Fruit fly (Drosophila melanogaster) whole organism, embryonic: ENCODE results near the gene CG6136.

Experiments used
- B-H2 ChIP-seq: fragments of 200-800 bp; sonication (Bioruptor generic); optimal IDR thresholded peaks from 2 replicates; lab custom pipeline; 2018; ENCODE audit warnings: missing biosample characterization, mild to moderate bottlenecking, missing genetic modification characterization
- Bgb ChIP-seq: fragments of 200-800 bp; sonication (Bioruptor generic); IDR thresholded peaks from 2 replicates; pipeline ENCODE4 v1.3.6; 2022; ENCODE audit warnings: missing biosample characterization, missing genetic modification characterization; ENCODE audit not compliant: partially characterized antibody
- CG10267 ChIP-seq: fragments of 200-800 bp; sonication (Bioruptor generic); optimal IDR thresholded peaks from 2 replicates; lab custom pipeline; 2018; ENCODE audit warnings: missing biosample characterization, mild to moderate bottlenecking, missing genetic modification characterization, moderate library complexity
- CG11085 ChIP-seq: fragments of 200-800 bp; sonication (Bioruptor generic); IDR thresholded peaks from 2 replicates; pipeline ENCODE4 v1.3.6; 2022; ENCODE audit warnings: missing biosample characterization, missing genetic modification characterization
- CG12071 ChIP-seq: fragments of 200-800 bp; sonication (Bioruptor generic); optimal IDR thresholded peaks from 3 replicates; lab custom pipeline; 2018; ENCODE audit warnings: missing biosample characterization, mild to moderate bottlenecking, missing genetic modification characterization
- CG12219 ChIP-seq: fragments of 200-800 bp; sonication (Bioruptor generic); optimal IDR thresholded peaks from 3 replicates; lab custom pipeline; 2018; ENCODE audit warnings: missing biosample characterization, mild to moderate bottlenecking, missing genetic modification characterization
- CG12299 ChIP-seq: fragments of 200-800 bp; sonication (Bioruptor generic); optimal IDR thresholded peaks from 2 replicates; lab custom pipeline; 2018; ENCODE audit warnings: missing biosample characterization, mild to moderate bottlenecking, missing genetic modification characterization
- CG13287 ChIP-seq: fragments of 200-800 bp; sonication (Bioruptor generic); IDR thresholded peaks from 2 replicates; pipeline ENCODE4 v1.3.6; 2022; ENCODE audit warnings: missing biosample characterization, missing genetic modification characterization; ENCODE audit not compliant: partially characterized antibody
- CG13296 ChIP-seq: fragments of 200-800 bp; sonication (Bioruptor generic); optimal IDR thresholded peaks from 3 replicates; lab custom pipeline; 2018; ENCODE audit warnings: missing biosample characterization, mild to moderate bottlenecking, missing genetic modification characterization
- CG13624 ChIP-seq: fragments of 200-800 bp; sonication (Bioruptor generic); optimal IDR thresholded peaks from 2 replicates; lab custom pipeline; 2016; ENCODE audit warnings: missing biosample characterization, missing genetic modification characterization
- CG14710 ChIP-seq: fragments of 200-800 bp; sonication (Bioruptor generic); optimal IDR thresholded peaks from 3 replicates; lab custom pipeline; 2019; ENCODE audit warnings: missing biosample characterization, mild to moderate bottlenecking, missing genetic modification characterization, moderate library complexity
- CG17328 ChIP-seq: fragments of 200-800 bp; sonication (Bioruptor generic); IDR thresholded peaks from 2 replicates; pipeline ENCODE4 v1.3.6; 2022; ENCODE audit warnings: missing biosample characterization, missing genetic modification characterization
- CG18262 ChIP-seq: fragments of 200-800 bp; optimal IDR thresholded peaks from 3 replicates; lab custom pipeline; 2019; ENCODE audit warnings: missing biosample characterization, mild to moderate bottlenecking, missing genetic modification characterization, moderate library complexity
- CG2129 ChIP-seq: fragments of 200-800 bp; sonication (Bioruptor generic); IDR thresholded peaks from 2 replicates; pipeline ENCODE4 v1.3.6; 2022; ENCODE audit warnings: missing biosample characterization, missing genetic modification characterization; ENCODE audit not compliant: partially characterized antibody
- CG2712 ChIP-seq: fragments of 200-800 bp; optimal IDR thresholded peaks from 3 replicates; lab custom pipeline; 2019; ENCODE audit warnings: missing biosample characterization, mild to moderate bottlenecking, missing genetic modification characterization, moderate library complexity
- CG32532 ChIP-seq: fragments of 200-800 bp; sonication (Bioruptor generic); IDR thresholded peaks from 2 replicates; pipeline ENCODE4 v1.3.6; 2022; ENCODE audit warnings: missing biosample characterization, missing genetic modification characterization
- CG3281 ChIP-seq: fragments of 200-800 bp; sonication (Bioruptor generic); optimal IDR thresholded peaks from 3 replicates; lab custom pipeline; 2017; ENCODE audit warnings: missing biosample characterization, mild to moderate bottlenecking, missing genetic modification characterization
- CG4424 ChIP-seq: fragments of 200-800 bp; sonication (Bioruptor generic); optimal IDR thresholded peaks from 3 replicates; lab custom pipeline; 2016; ENCODE audit warnings: missing biosample characterization, missing genetic modification characterization
- CG4854 ChIP-seq: fragments of 200-800 bp; sonication (Bioruptor generic); optimal IDR thresholded peaks from 2 replicates; lab custom pipeline; 2016; ENCODE audit warnings: missing biosample characterization, missing genetic modification characterization, inconsistent platforms
- CG6765 ChIP-seq: fragments of 200-800 bp; sonication (Bioruptor generic); optimal IDR thresholded peaks from 3 replicates; lab custom pipeline; 2017; ENCODE audit warnings: missing biosample characterization, mild to moderate bottlenecking, missing genetic modification characterization
- CHES-1-like ChIP-seq: fragments of 200-800 bp; sonication (Bioruptor generic); optimal IDR thresholded peaks from 2 replicates; lab custom pipeline; 2016; ENCODE audit warnings: missing biosample characterization, missing genetic modification characterization
- Dbx ChIP-seq: fragments of 200-800 bp; sonication (Bioruptor generic); IDR thresholded peaks from 3 replicates; pipeline ENCODE4 v1.3.6; 2022; ENCODE audit warnings: missing biosample characterization, missing genetic modification characterization
- Dll ChIP-seq: fragments of 200-800 bp; sonication (Bioruptor generic); IDR thresholded peaks from 4 replicates; pipeline ENCODE4 v1.3.6; 2022; ENCODE audit warnings: missing biosample characterization, missing genetic modification characterization; ENCODE audit not compliant: partially characterized antibody
- Drgx ChIP-seq: fragments of 200-800 bp; sonication (Bioruptor generic); IDR thresholded peaks from 2 replicates; pipeline ENCODE4 v1.3.6; 2022; ENCODE audit warnings: missing biosample characterization, missing genetic modification characterization
- Ets65A ChIP-seq: fragments of 200-800 bp; sonication (Bioruptor generic); peaks from one replicate; lab custom pipeline; 2016; ENCODE audit warnings: missing biosample characterization, missing genetic modification characterization
- Fer3 ChIP-seq: fragments of 200-800 bp; sonication (Bioruptor generic); optimal IDR thresholded peaks from 2 replicates; lab custom pipeline; 2018; ENCODE audit warnings: missing biosample characterization, mild to moderate bottlenecking, missing genetic modification characterization, moderate library complexity
- Jarid2 ChIP-seq: fragments of 200-800 bp; sonication (Bioruptor generic); optimal IDR thresholded peaks from 3 replicates; lab custom pipeline; 2017; ENCODE audit warnings: mild to moderate bottlenecking, missing biosample characterization, missing genetic modification reagents, missing genetic modification characterization
- Lpt ChIP-seq: fragments of >200 bp; optimal IDR thresholded peaks from 2 replicates; lab custom pipeline; 2018; ENCODE audit warnings: missing biosample characterization, missing genetic modification characterization
- MTF-1 ChIP-seq: fragments of 200-800 bp; sonication (Bioruptor generic); optimal IDR thresholded peaks from 2 replicates; lab custom pipeline; 2018; ENCODE audit warnings: missing biosample characterization, mild to moderate bottlenecking, missing genetic modification characterization, borderline replicate concordance
- Rfx ChIP-seq: fragments of 200-800 bp; sonication (Bioruptor generic); IDR thresholded peaks from 2 replicates; pipeline ENCODE4 v1.3.6; 2022; ENCODE audit warnings: missing biosample characterization, missing genetic modification characterization
- Sry-β ChIP-seq: fragments of 200-800 bp; sonication (Bioruptor generic); optimal IDR thresholded peaks from 2 replicates; lab custom pipeline; 2018; ENCODE audit warnings: missing biosample characterization, mild to moderate bottlenecking, missing genetic modification characterization, moderate library complexity
- Taf1 ChIP-seq: fragments of 200-800 bp; sonication (Bioruptor generic); IDR thresholded peaks from 2 replicates; pipeline ENCODE4 v1.3.6; 2022; ENCODE audit warnings: missing biosample characterization, missing genetic modification characterization
- Usf ChIP-seq: fragments of 200-800 bp; sonication (Bioruptor generic); optimal IDR thresholded peaks from 2 replicates; lab custom pipeline; 2017; ENCODE audit warnings: missing genotype, missing biosample characterization, missing genetic modification characterization
- ara ChIP-seq: fragments of 200-800 bp; sonication (Bioruptor generic); IDR thresholded peaks from 2 replicates; pipeline ENCODE4 v1.3.6; 2022; ENCODE audit warnings: missing biosample characterization, missing genetic modification characterization
- chinmo ChIP-seq: fragments of 200-800 bp; sonication (Bioruptor generic); IDR thresholded peaks from 4 replicates; pipeline ENCODE4 v1.3.6; 2022; ENCODE audit warnings: missing biosample characterization, missing genetic modification characterization; ENCODE audit not compliant: partially characterized antibody
- dmrt11E ChIP-seq: fragments of 200-800 bp; sonication (Bioruptor generic); optimal IDR thresholded peaks from 3 replicates; lab custom pipeline; 2018; ENCODE audit warnings: missing biosample characterization, mild to moderate bottlenecking, missing genetic modification characterization, moderate library complexity
- gce ChIP-seq: fragments of 200-800 bp; sonication (Bioruptor generic); IDR thresholded peaks from 3 replicates; pipeline ENCODE4 v1.3.6; 2022; ENCODE audit warnings: missing biosample characterization, missing genetic modification characterization
- gcm ChIP-seq: fragments of 200-800 bp; sonication (Bioruptor generic); optimal IDR thresholded peaks from 2 replicates; lab custom pipeline; 2019; ENCODE audit warnings: missing biosample characterization, mild to moderate bottlenecking, missing genetic modification characterization, moderate library complexity
- her ChIP-seq: fragments of 200-800 bp; sonication (Bioruptor generic); optimal IDR thresholded peaks from 2 replicates; lab custom pipeline; 2016; ENCODE audit warnings: missing biosample characterization, missing genetic modification characterization
- hkb ChIP-seq, 2 experiments: fragments of 200-800 bp in 1 of 2; fragments of >200 bp in 1 of 2; sonication (Bioruptor generic) in 1 of 2; IDR thresholded peaks in 1 of 2; optimal IDR thresholded peaks in 1 of 2; 2 replicates each; pipeline versions ENCODE4 v1.3.6 to Lab custom; 2017 to 2022; ENCODE audit warnings: missing biosample characterization in 1 of 2, missing genetic modification characterization in 1 of 2
- ind ChIP-seq: fragments of 200-800 bp; sonication (Bioruptor generic); optimal IDR thresholded peaks from 3 replicates; lab custom pipeline; 2016; ENCODE audit warnings: missing biosample characterization, missing genetic modification characterization
- mam ChIP-seq: fragments of 200-800 bp; sonication (Bioruptor generic); optimal IDR thresholded peaks from 3 replicates; lab custom pipeline; 2016; ENCODE audit warnings: missing biosample characterization, missing genetic modification characterization
- mld ChIP-seq: fragments of 200-800 bp; sonication (Bioruptor generic); IDR thresholded peaks from 3 replicates; pipeline ENCODE4 v1.3.6; 2022; ENCODE audit warnings: missing biosample characterization, missing genetic modification characterization; ENCODE audit not compliant: partially characterized antibody
- ranshi ChIP-seq: fragments of 200-800 bp; sonication (Bioruptor generic); IDR thresholded peaks from 2 replicates; pipeline ENCODE4 v1.3.6; 2022; ENCODE audit warnings: missing biosample characterization, missing genetic modification characterization
- tin ChIP-seq: fragments of 200-800 bp; sonication (Bioruptor generic); optimal IDR thresholded peaks from 3 replicates; lab custom pipeline; 2016; ENCODE audit warnings: missing biosample characterization, missing genetic modification characterization
- trem ChIP-seq: fragments of 200-800 bp; optimal IDR thresholded peaks from 3 replicates; lab custom pipeline; 2019; ENCODE audit warnings: missing biosample characterization, mild to moderate bottlenecking, missing genetic modification characterization, moderate library complexity
- twi ChIP-seq: fragments of 200-800 bp; optimal IDR thresholded peaks from 2 replicates; lab custom pipeline; 2019; ENCODE audit warnings: missing biosample characterization, mild to moderate bottlenecking, missing genetic modification characterization, moderate library complexity
- vnd ChIP-seq: fragments of 200-800 bp; sonication (Bioruptor generic); IDR thresholded peaks from 3 replicates; pipeline ENCODE4 v1.3.6; 2022; ENCODE audit warnings: missing biosample characterization, missing genetic modification characterization; ENCODE audit not compliant: partially characterized antibody
- zfh2 ChIP-seq: fragments of 200-800 bp; sonication (Bioruptor generic); optimal IDR thresholded peaks from 2 replicates; lab custom pipeline; 2016; ENCODE audit warnings: missing biosample characterization, missing genetic modification characterization

CG6136 gene

dm6 chr3R:15371833-15372232, at the start of gene CG6136, which contains the start of gene Ccm3 (continued):
- TF ChIP-seq vnd (GFP tag; lab: Robert Waterston, UW) = peak; percentile 87
- peak; percentile 77 for TF ChIP-seq CG2129
- TF ChIP-seq CG4424 (GFP tag; lab: Kevin White, UChicago) = peak; percentile 30
- TF ChIP-seq trem (tag; lab: Kevin White, UChicago) = peak; percentile 53
- no peak for TF ChIP-seq hkb (optimal IDR thresholded peaks at IDR 0.05; lab: Kevin White, UChicago)
- TF ChIP-seq hkb (GFP tag; IDR thresholded peaks at IDR 0.05; lab: Robert Waterston, UW) = 0 out of 2 replicates have a peak, but pooled peaks have one; percentile 41
- peak; percentile 15; the same call in 1 of the 2 replicates for TF ChIP-seq ara
- TF ChIP-seq Taf1 (GFP tag; lab: Robert Waterston, UW) = 0 out of 2 replicates have a peak, but pooled peaks have one; percentile 8
- TF ChIP-seq mld = peak; percentile 87
- no peak for TF ChIP-seq gce (GFP tag; lab: Robert Waterston, UW)
- TF ChIP-seq Fer3 (tag; lab: Kevin White, UChicago) = peak; percentile 42
- TF ChIP-seq Sry-β (GFP tag; lab: Kevin White, UChicago) = no peak
- peak; percentile 95 for TF ChIP-seq CG13287 (GFP tag; lab: Robert Waterston, UW)
- no peak for TF ChIP-seq Usf
- peak; percentile 27 for TF ChIP-seq gcm (GFP tag; lab: Kevin White, UChicago)
- TF ChIP-seq her (GFP tag; lab: Kevin White, UChicago) = peak; percentile 35
- peak; percentile 11; the same call in 1 of the 2 replicates for TF ChIP-seq ranshi
- TF ChIP-seq CG10267 (tag; lab: Kevin White, UChicago) = peak; percentile 99
- peak; percentile 75 for TF ChIP-seq Dbx (GFP tag; lab: Robert Waterston, UW)
- TF ChIP-seq CG11085 = no peak
- peak; percentile 46 for TF ChIP-seq CG17328 (GFP tag; lab: Robert Waterston, UW)
- TF ChIP-seq dmrt11E (tag; lab: Kevin White, UChicago) = peak; percentile 10
- TF ChIP-seq Dll (GFP tag; lab: Robert Waterston, UW) = peak; percentile 91
- TF ChIP-seq CG6765 = peak; percentile 52
- TF ChIP-seq Lpt (GFP tag; lab: Kevin White, UChicago) = no peak
- TF ChIP-seq CG32532 (GFP tag; lab: Robert Waterston, UW) = peak; percentile 62
- TF ChIP-seq CG13624 (GFP tag; lab: Kevin White, UChicago) = peak; percentile 74
- peak; percentile 14 for TF ChIP-seq MTF-1 (GFP tag; lab: Kevin White, UChicago)
- peak; percentile 94 for TF ChIP-seq Ets65A (GFP tag; lab: Kevin White, UChicago)
- peak; percentile 39 for TF ChIP-seq CG13296
- peak; percentile 30 for TF ChIP-seq mam (GFP tag; lab: Kevin White, UChicago)
- TF ChIP-seq CG12071 (GFP tag; lab: Kevin White, UChicago) = no peak
- TF ChIP-seq ind (GFP tag; lab: Kevin White, UChicago) = peak; percentile 19
- no peak for TF ChIP-seq twi (tag; lab: Kevin White, UChicago)
- TF ChIP-seq CG3281 (GFP tag; lab: Kevin White, UChicago) = peak; percentile 35
- TF ChIP-seq Bgb (GFP tag; lab: Robert Waterston, UW) = peak; percentile 96
- TF ChIP-seq CG12219 (GFP tag; lab: Kevin White, UChicago) = no peak
- peak; percentile 86 for TF ChIP-seq Rfx (GFP tag; lab: Robert Waterston, UW)
- TF ChIP-seq CG4854 (GFP tag; lab: Kevin White, UChicago) = peak; percentile 33
- TF ChIP-seq CG12299 = no peak
- peak; percentile 88; the same call in 3 of the 4 replicates for TF ChIP-seq chinmo (GFP tag; lab: Robert Waterston, UW)
- peak; percentile 68 for TF ChIP-seq B-H2 (GFP tag; lab: Kevin White, UChicago)
- TF ChIP-seq tin (GFP tag; lab: Kevin White, UChicago) = peak; percentile 7
- TF ChIP-seq Drgx (GFP tag; lab: Robert Waterston, UW) = 0 out of 2 replicates have a peak, but pooled peaks have one; percentile 20
- TF ChIP-seq CG2712 (tag; lab: Kevin White, UChicago) = peak; percentile 27
- peak; percentile 48 for TF ChIP-seq zfh2 (GFP tag; lab: Kevin White, UChicago)
- TF ChIP-seq CHES-1-like = peak; percentile 81
- TF ChIP-seq CG14710 (tag; lab: Kevin White, UChicago) = peak; percentile 38
- TF ChIP-seq CG18262 (tag; lab: Kevin White, UChicago) = no peak
- no peak for TF ChIP-seq Jarid2 (GFP tag; lab: Kevin White, UChicago)
